Worm (Caenorhabditis elegans) whole organism, L4 larva: ENCODE measurements around the gene F16G10.3.

Source experiments
- D1046.2 ChIP-seq: fragments of 200-800 bp; sonication (Bioruptor generic); IDR thresholded peaks from 2 replicates; pipeline ENCODE4 v1.3.6; 2022; ENCODE audit warnings: missing genetic modification characterization, missing compliant biosample characterization
- F10B5.3 ChIP-seq: sonication (generic microtip); optimal IDR thresholded peaks from 2 replicates; lab custom pipeline; 2016; ENCODE audit warnings: mild to moderate bottlenecking, missing genetic modification characterization, missing compliant biosample characterization
- Y75B8A.6 ChIP-seq: fragments of 200-800 bp; sonication (Bioruptor generic); IDR thresholded peaks from 2 replicates; pipeline ENCODE4 v1.3.6; 2022; ENCODE audit warnings: missing genetic modification reagents, missing genetic modification characterization, missing compliant biosample characterization
- ZK337.2 ChIP-seq: fragments of 200-800 bp; sonication (Bioruptor generic); IDR thresholded peaks from 2 replicates; pipeline ENCODE4 v1.3.6; 2022; ENCODE audit warnings: missing genetic modification reagents, missing genetic modification characterization, missing compliant biosample characterization
- aha-1 ChIP-seq: fragments of 150-350 bp; peaks from one replicate; lab custom pipeline; 2014; ENCODE audit warnings: missing biosample characterization, missing genetic modification characterization
- aly-2 ChIP-seq: sonication (generic microtip); optimal IDR thresholded peaks from 2 replicates; lab custom pipeline; 2018; ENCODE audit warnings: missing biosample characterization, missing genetic modification characterization
- ceh-44 ChIP-seq: fragments of 200-800 bp; sonication (Bioruptor generic); IDR thresholded peaks from 2 replicates; pipeline ENCODE4 v1.3.6; 2022; ENCODE audit warnings: missing genetic modification reagents, missing genetic modification characterization, missing compliant biosample characterization
- ceh-62 ChIP-seq: sonication (generic microtip); optimal IDR thresholded peaks from 2 replicates; lab custom pipeline; 2017; ENCODE audit warnings: missing biosample characterization, missing genetic modification characterization
- ctbp-1 ChIP-seq: fragments of 200-800 bp; sonication (Bioruptor generic); IDR thresholded peaks from 2 replicates; pipeline ENCODE4 v1.3.6; 2022; ENCODE audit warnings: missing genetic modification reagents, missing genetic modification characterization, missing compliant biosample characterization
- daf-16 ChIP-seq, 3 experiments: sonication (generic microtip); optimal IDR thresholded peaks; 2 replicates each; lab custom pipeline; 2016 to 2017; ENCODE audit warnings: missing genetic modification characterization in 3 of 3, missing genetic modification reagents in 3 of 3, mild to moderate bottlenecking in 2 of 3, missing compliant biosample characterization in 2 of 3, missing biosample characterization in 1 of 3, moderate library complexity in 1 of 3
- daf-19 ChIP-seq: fragments of 200-800 bp; sonication (Bioruptor generic); conservative IDR thresholded peaks from 2 replicates; pipeline ENCODE4 v1.3.6; 2022; ENCODE audit warnings: missing genetic modification characterization, missing compliant biosample characterization
- dmd-6 ChIP-seq: fragments of 200-800 bp; sonication (Bioruptor generic); IDR thresholded peaks from 2 replicates; pipeline ENCODE4 v1.3.6; 2022; ENCODE audit warnings: missing genetic modification reagents, missing genetic modification characterization, missing compliant biosample characterization
- dmd-8 ChIP-seq: fragments of 200-800 bp; sonication (Bioruptor generic); IDR thresholded peaks from 2 replicates; pipeline ENCODE4 v1.3.6; 2022; ENCODE audit warnings: missing genetic modification characterization, missing compliant biosample characterization
- dmd-9 ChIP-seq: fragments of 200-800 bp; sonication (Bioruptor generic); IDR thresholded peaks from 2 replicates; pipeline ENCODE4 v1.3.6; 2022; ENCODE audit warnings: missing genetic modification reagents, missing genetic modification characterization, missing compliant biosample characterization
- duxl-1 ChIP-seq: sonication (generic microtip); optimal IDR thresholded peaks from 2 replicates; lab custom pipeline; 2016; ENCODE audit warnings: mild to moderate bottlenecking, missing genetic modification characterization, moderate library complexity, missing compliant biosample characterization; ENCODE audit not compliant: poor library complexity
- dve-1 ChIP-seq: sonication (generic microtip); optimal IDR thresholded peaks from 2 replicates; lab custom pipeline; 2017; ENCODE audit warnings: antibody characterized with exemption, mild to moderate bottlenecking, missing genetic modification characterization, missing compliant biosample characterization; ENCODE audit not compliant: insufficient read depth
- egl-27 ChIP-seq: sonication (generic microtip); optimal IDR thresholded peaks from 3 replicates; lab custom pipeline; 2017; ENCODE audit warnings: missing biosample characterization, missing genetic modification reagents, missing genetic modification characterization
- egl-43 ChIP-seq: fragments of 200-800 bp; sonication (Bioruptor generic); IDR thresholded peaks from 2 replicates; pipeline ENCODE4 v1.3.6; 2022; ENCODE audit warnings: missing genetic modification reagents, missing genetic modification characterization, missing compliant biosample characterization
- hlh-11 ChIP-seq: fragments of 200-800 bp; sonication (Bioruptor generic); optimal IDR thresholded peaks from 2 replicates; lab custom pipeline; 2018; ENCODE audit warnings: mild to moderate bottlenecking, missing genetic modification characterization, missing compliant biosample characterization
- hlh-30 ChIP-seq: sonication (generic microtip); optimal IDR thresholded peaks from 2 replicates; lab custom pipeline; 2017; ENCODE audit warnings: antibody characterized with exemption, mild to moderate bottlenecking, missing genetic modification characterization, missing compliant biosample characterization; ENCODE audit not compliant: insufficient read depth
- hmg-1.1 ChIP-seq: fragments of 200-800 bp; sonication (Bioruptor generic); IDR thresholded peaks from 2 replicates; pipeline ENCODE4 v1.3.6; 2022; ENCODE audit warnings: missing genetic modification reagents, missing genetic modification characterization, missing compliant biosample characterization
- lin-1 ChIP-seq: fragments of 200-800 bp; sonication (Bioruptor generic); IDR thresholded peaks from 2 replicates; pipeline ENCODE4 v1.3.6; 2022; ENCODE audit warnings: missing genetic modification reagents, missing genetic modification characterization, missing compliant biosample characterization
- madf-5 ChIP-seq, 2 experiments: fragments of 200-800 bp; sonication (Bioruptor generic); IDR thresholded peaks; 2 replicates each; pipeline ENCODE4 v1.3.6; 2022; ENCODE audit warnings: missing compliant biosample characterization in 2 of 2, missing genetic modification characterization in 2 of 2
- mep-1 ChIP-seq: fragments of 150-350 bp; sonication (generic microtip); optimal IDR thresholded peaks from 3 replicates; lab custom pipeline; 2014; ENCODE audit warnings: missing biosample characterization, missing genetic modification characterization
- mes-2 ChIP-seq: sonication (generic microtip); optimal IDR thresholded peaks from 2 replicates; lab custom pipeline; 2016; ENCODE audit warnings: missing genotype, mild to moderate bottlenecking, missing genetic modification characterization, missing compliant biosample characterization; ENCODE audit not compliant: poor library complexity, severe bottlenecking
- mxl-3 ChIP-seq: fragments of 200-800 bp; sonication (Bioruptor generic); optimal IDR thresholded peaks from 2 replicates; lab custom pipeline; 2018; ENCODE audit warnings: mild to moderate bottlenecking, missing genetic modification characterization, missing compliant biosample characterization
- nhr-102 ChIP-seq: sonication (generic microtip); optimal IDR thresholded peaks from 2 replicates; lab custom pipeline; 2016; ENCODE audit warnings: mild to moderate bottlenecking, missing genetic modification characterization, moderate library complexity, missing compliant biosample characterization
- nhr-25 ChIP-seq: sonication (generic microtip); optimal IDR thresholded peaks from 2 replicates; lab custom pipeline; 2017; ENCODE audit warnings: missing genetic modification characterization, mild to moderate bottlenecking, missing compliant biosample characterization, antibody characterized with exemption, moderate library complexity, borderline replicate concordance; ENCODE audit not compliant: insufficient read depth
- nhr-28 ChIP-seq: fragments of 150-350 bp; optimal IDR thresholded peaks from 2 replicates; lab custom pipeline; 2014; ENCODE audit warnings: missing biosample characterization, missing genetic modification characterization
- nhr-6 ChIP-seq: fragments of 150-350 bp; optimal IDR thresholded peaks from 2 replicates; lab custom pipeline; 2014; ENCODE audit warnings: missing biosample characterization, missing genetic modification characterization
- pqm-1 ChIP-seq: sonication (generic microtip); optimal IDR thresholded peaks from 2 replicates; lab custom pipeline; 2017; ENCODE audit warnings: missing biosample characterization, missing genetic modification characterization
- saeg-2 ChIP-seq: fragments of 200-800 bp; sonication (Bioruptor generic); IDR thresholded peaks from 2 replicates; pipeline ENCODE4 v1.3.6; 2022; ENCODE audit warnings: missing genetic modification reagents, missing genetic modification characterization, missing compliant biosample characterization
- skn-1 ChIP-seq: fragments of 150-350 bp; optimal IDR thresholded peaks from 2 replicates; lab custom pipeline; 2014; ENCODE audit warnings: missing biosample characterization, missing genetic modification characterization
- snpc-1.2 ChIP-seq: fragments of 200-800 bp; sonication (Bioruptor generic); IDR thresholded peaks from 2 replicates; pipeline ENCODE4 v1.3.6; 2022; ENCODE audit warnings: missing genetic modification reagents, missing genetic modification characterization, missing compliant biosample characterization
- spr-3 ChIP-seq: fragments of 200-800 bp; sonication (Bioruptor generic); optimal IDR thresholded peaks from 2 replicates; lab custom pipeline; 2018; ENCODE audit warnings: mild to moderate bottlenecking, missing genetic modification characterization, missing compliant biosample characterization
- unc-62 ChIP-seq, 3 experiments: fragments of 150-350 bp in 1 of 3; sonication (generic microtip); optimal IDR thresholded peaks in 2 of 3; peaks in 1 of 3; 1 replicate in 1 of 3; 2 replicates in 2 of 3; lab custom pipeline; 2014 to 2017; ENCODE audit warnings: missing biosample characterization in 3 of 3, missing genetic modification characterization in 3 of 3, missing genetic modification reagents in 3 of 3, missing genotype in 1 of 3
- zip-2 ChIP-seq: fragments of 150-350 bp; optimal IDR thresholded peaks from 2 replicates; lab custom pipeline; 2014; ENCODE audit warnings: missing biosample characterization, missing genetic modification characterization
- ztf-7 ChIP-seq: fragments of 150-350 bp; optimal IDR thresholded peaks from 2 replicates; lab custom pipeline; 2014; ENCODE audit warnings: missing biosample characterization, missing genetic modification characterization

F16G10.3 gene

DNA sequence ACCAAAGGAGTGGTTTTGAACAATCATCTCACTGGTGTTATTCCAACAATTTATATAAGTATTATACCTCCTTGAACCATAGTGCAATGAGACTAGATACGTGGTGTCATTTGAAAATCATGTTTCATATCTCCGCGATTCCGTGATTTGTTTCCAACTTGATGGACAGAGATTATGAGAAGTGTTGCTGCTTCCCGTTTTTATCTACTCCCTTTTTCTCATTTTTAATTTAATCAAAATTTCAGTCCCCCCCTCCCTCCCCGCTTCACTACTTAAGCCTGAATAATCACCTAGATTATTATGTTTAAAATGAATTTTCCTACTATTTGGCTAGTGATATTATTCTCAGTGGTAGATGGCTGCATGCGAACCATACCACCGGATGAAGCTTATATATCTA lies at the start of gene F16G10.3:
Gene F16G10.3 (plus strand): TSS at position 301 of the 400 bp plus-strand sequence.
- no peak for TF ChIP-seq daf-19
- peak; percentile 66 for TF ChIP-seq aha-1 (tag; lab: Kevin White, UChicago)

DNA sequence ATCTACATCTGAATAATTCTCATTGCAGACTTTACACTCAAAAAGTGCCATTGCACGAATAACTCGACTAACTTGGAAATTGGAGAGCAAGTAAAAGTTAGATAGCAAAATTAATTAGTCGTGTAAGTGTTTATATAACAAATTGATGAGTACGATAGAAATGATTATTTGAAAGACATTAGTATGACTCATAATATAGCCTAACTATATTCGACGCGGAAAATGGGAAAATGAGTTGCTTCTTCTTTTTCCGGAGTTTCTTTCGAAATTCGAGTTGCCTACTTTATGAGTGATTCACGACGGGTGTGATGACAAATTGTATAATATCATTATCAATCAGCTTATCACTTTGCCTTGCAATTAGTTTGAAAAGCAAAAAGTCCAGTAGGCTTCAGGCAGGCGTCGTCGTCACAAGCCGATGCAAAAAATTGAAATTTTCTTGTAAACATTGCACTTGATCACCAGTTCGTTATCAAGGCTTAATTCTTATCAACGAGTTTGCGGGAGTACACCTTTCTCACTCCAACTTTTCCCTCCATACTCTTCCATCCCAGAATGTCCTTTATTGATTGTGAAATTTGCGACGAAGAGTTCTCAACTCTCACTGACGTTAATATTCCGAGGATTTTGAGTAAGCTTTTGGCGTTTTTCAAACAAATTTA lies 49.2 kb upstream of the F16G10.3 start, which contains the start of the genes ZK1240.6 and ZK1240.2:
Gene ZK1240.6 (minus strand): TSS at position 51 of the 662 bp plus-strand sequence.
Gene ZK1240.2 (plus strand): TSS at position 520 of the 662 bp plus-strand sequence.
- TF ChIP-seq hlh-30 = peak; percentile 29
- TF ChIP-seq pqm-1 (tag; lab: Kevin White, UChicago) = peak; percentile 85
- TF ChIP-seq daf-16 (GFP tag; optimal IDR thresholded peaks at IDR 0.05; lab: Kevin White, UChicago) = no peak
- peak; percentile 72 for TF ChIP-seq daf-16 (tag; optimal IDR thresholded peaks at IDR 0.05; lab: Kevin White, UChicago)
- TF ChIP-seq dve-1 (tag; lab: Kevin White, UChicago) = peak; percentile 51
- no peak for TF ChIP-seq snpc-1.2 (GFP tag; lab: Robert Waterston, UW)
- no peak for TF ChIP-seq aha-1 (tag; lab: Kevin White, UChicago)
- TF ChIP-seq dmd-6 = peak; percentile 76
- peak; percentile 17; the same call in 1 of the 2 replicates for TF ChIP-seq lin-1 (GFP tag; lab: Robert Waterston, UW)
- TF ChIP-seq hlh-11 (tag; lab: Kevin White, UChicago) = peak; percentile 55
- no peak for TF ChIP-seq dmd-8 (GFP tag; lab: Robert Waterston, UW)
- TF ChIP-seq nhr-28 (tag; lab: Kevin White, UChicago) = peak; percentile 69
- no peak for TF ChIP-seq mxl-3 (GFP tag; lab: Kevin White, UChicago)

DNA sequence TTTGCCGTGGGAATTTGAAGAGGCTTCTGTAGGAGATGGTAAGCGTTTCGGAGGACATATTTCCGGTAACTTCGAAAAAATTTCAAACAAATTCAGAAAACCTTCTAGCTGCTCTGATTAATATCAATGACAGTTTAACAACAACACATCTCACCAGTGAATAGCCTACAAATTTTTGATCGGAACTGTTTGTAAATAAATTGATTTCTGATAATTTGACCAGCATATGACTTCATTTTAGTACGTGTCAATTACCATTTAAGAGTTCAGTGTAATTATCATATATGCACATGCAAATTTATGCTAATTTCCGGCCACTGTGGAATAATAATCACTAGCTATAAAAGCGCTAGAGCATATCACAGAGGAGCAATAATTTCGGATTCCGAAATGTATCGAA lies 47.2 kb upstream of the F16G10.3 start, which contains the start of gene ZK1240.11:
Gene ZK1240.11 (plus strand): TSS at position 301 of the 400 bp plus-strand sequence.
- TF ChIP-seq ceh-62 (no peak), mes-2 (tag; lab: Kevin White, UChicago) (no peak), zip-2 (tag; lab: Kevin White, UChicago) (no peak), egl-27 (tag; lab: Kevin White, UChicago) (no peak), nhr-6 (no peak), nhr-25 (no peak), spr-3 (GFP tag; lab: Kevin White, UChicago) (no peak), aly-2 (no peak), skn-1 (tag; lab: Kevin White, UChicago) (no peak), ZK337.2 (GFP tag; lab: Robert Waterston, UW) (no peak), D1046.2 (GFP tag; lab: Robert Waterston, UW) (no peak), hmg-1.1 (GFP tag; lab: Robert Waterston, UW) (no peak), mep-1 (no peak), ceh-44 (GFP tag; lab: Robert Waterston, UW) (no peak), ztf-7 (no peak), nhr-102 (tag; lab: Kevin White, UChicago) (no peak), egl-43 (GFP tag; lab: Robert Waterston, UW) (no peak), nhr-28 (tag; lab: Kevin White, UChicago) (no peak), mxl-3 (GFP tag; lab: Kevin White, UChicago) (no peak), madf-5 (GFP tag; IDR thresholded peaks at IDR 0.05; lab: Robert Waterston, UW) (no peak)

DNA sequence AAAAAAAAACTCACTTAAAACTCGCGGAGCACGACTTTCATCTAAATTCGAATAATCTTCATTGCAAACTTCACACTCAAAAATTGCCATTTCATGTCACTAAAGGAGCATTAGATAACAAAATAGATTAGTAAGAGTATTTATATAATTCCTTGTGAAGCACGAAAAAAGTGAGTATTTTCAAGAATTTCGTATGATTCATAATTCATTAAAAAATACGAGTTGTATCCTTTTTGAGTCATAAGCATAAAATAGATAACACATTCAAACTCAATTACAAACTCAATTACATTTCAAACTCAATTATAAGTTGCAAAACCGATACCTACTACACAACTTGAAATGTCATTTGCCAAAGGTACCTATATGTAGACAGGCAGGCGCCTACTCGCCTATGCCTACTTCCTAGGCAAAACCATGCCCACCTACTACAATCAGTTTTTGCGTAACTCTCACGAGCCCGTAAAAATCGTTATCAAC lies 43.2 kb upstream of the F16G10.3 start, which contains the start of the genes ZK1240.8 and ZK1240.1:
Gene ZK1240.8 (minus strand): TSS at position 101 of the 480 bp plus-strand sequence.
Gene ZK1240.1 (plus strand): TSS at position 430 of the 480 bp plus-strand sequence.
- TF ChIP-seq nhr-28 (tag; lab: Kevin White, UChicago) = peak; percentile 3
- no peak for TF ChIP-seq daf-19
- TF ChIP-seq saeg-2 (GFP tag; lab: Robert Waterston, UW) = no peak
- no peak for TF ChIP-seq dmd-9 (GFP tag; lab: Robert Waterston, UW)
- no peak for TF ChIP-seq duxl-1 (tag; lab: Kevin White, UChicago)
- TF ChIP-seq unc-62 (GFP tag; optimal IDR thresholded peaks at IDR 0.05 in 1 of 2; lab: Kevin White, UChicago) = peak in 1 of 2 experiments; percentile 86
- no peak for TF ChIP-seq unc-62 (tag; optimal IDR thresholded peaks at IDR 0.05; lab: Kevin White, UChicago)
- no peak for TF ChIP-seq ztf-7
- no peak for TF ChIP-seq F10B5.3 (tag; lab: Kevin White, UChicago)
- TF ChIP-seq Y75B8A.6 (GFP tag; lab: Robert Waterston, UW) = no peak
- no peak for TF ChIP-seq ctbp-1 (GFP tag; lab: Robert Waterston, UW)
- no peak for TF ChIP-seq nhr-25
